Fruit fly (Drosophila melanogaster) whole organism, pupa: Measurements from ENCODE around the gene CG44437.

Source experiments
- CG10348 ChIP-seq: fragments of 200-800 bp; sonication (Bioruptor generic); IDR thresholded peaks from 2 replicates; pipeline ENCODE4 v1.3.6; 2022; ENCODE audit warnings: missing biosample characterization, missing genetic modification characterization
- CG15710 ChIP-seq: fragments of 200-800 bp; sonication (Bioruptor generic); optimal IDR thresholded peaks from 2 replicates; lab custom pipeline; 2018; ENCODE audit warnings: missing biosample characterization, mild to moderate bottlenecking, missing genetic modification characterization, moderate library complexity
- CG17806 ChIP-seq: fragments of 200-800 bp; sonication (Bioruptor generic); optimal IDR thresholded peaks from 2 replicates; lab custom pipeline; 2018; ENCODE audit warnings: missing biosample characterization, mild to moderate bottlenecking, missing genetic modification characterization, moderate library complexity
- CG32121 ChIP-seq: fragments of 200-800 bp; sonication (Bioruptor generic); IDR thresholded peaks from 2 replicates; pipeline ENCODE4 v1.3.6; 2022; ENCODE audit warnings: missing biosample characterization, missing genetic modification characterization
- CG4496 ChIP-seq: fragments of 200-800 bp; sonication (Bioruptor generic); IDR thresholded peaks from 3 replicates; pipeline ENCODE4 v1.3.6; 2022; ENCODE audit warnings: missing biosample characterization, missing genetic modification characterization
- CG8159 ChIP-seq: fragments of 200-800 bp; sonication (Bioruptor generic); optimal IDR thresholded peaks from 3 replicates; lab custom pipeline; 2018; ENCODE audit warnings: missing biosample characterization, mild to moderate bottlenecking, missing genetic modification characterization, moderate library complexity
- CG9948 ChIP-seq: fragments of 200-800 bp; sonication (Bioruptor generic); optimal IDR thresholded peaks from 2 replicates; lab custom pipeline; 2018; ENCODE audit warnings: missing biosample characterization, mild to moderate bottlenecking, missing genetic modification characterization, moderate library complexity
- D1 ChIP-seq: fragments of 200-800 bp; sonication (Bioruptor generic); optimal IDR thresholded peaks from 2 replicates; lab custom pipeline; 2018; ENCODE audit warnings: missing biosample characterization, mild to moderate bottlenecking, missing genetic modification characterization, moderate library complexity
- Ets98B ChIP-seq: fragments of 200-800 bp; sonication (Bioruptor generic); IDR thresholded peaks from 2 replicates; pipeline ENCODE4 v1.3.6; 2022; ENCODE audit warnings: missing biosample characterization, missing genetic modification characterization
- Pif1A ChIP-seq: fragments of 200-800 bp; sonication (Bioruptor generic); optimal IDR thresholded peaks from 3 replicates; lab custom pipeline; 2016; ENCODE audit warnings: missing biosample characterization, missing genetic modification characterization
- Pif1B ChIP-seq: fragments of 200-800 bp; sonication (Bioruptor generic); optimal IDR thresholded peaks from 3 replicates; lab custom pipeline; 2016; ENCODE audit warnings: missing biosample characterization, missing genetic modification characterization
- Snoo ChIP-seq: fragments of 200-800 bp; sonication (Bioruptor generic); optimal IDR thresholded peaks from 3 replicates; lab custom pipeline; 2017; ENCODE audit warnings: missing biosample characterization, mild to moderate bottlenecking, missing genetic modification characterization, inconsistent platforms
- gl ChIP-seq: fragments of 200-800 bp; sonication (Bioruptor generic); optimal IDR thresholded peaks from 2 replicates; lab custom pipeline; 2018; ENCODE audit warnings: missing biosample characterization, mild to moderate bottlenecking, missing genetic modification characterization
- rn ChIP-seq: fragments of 200-800 bp; sonication (Bioruptor generic); IDR thresholded peaks from 2 replicates; pipeline ENCODE4 v1.3.6; 2022; ENCODE audit warnings: missing biosample characterization, missing genetic modification characterization

DNA sequence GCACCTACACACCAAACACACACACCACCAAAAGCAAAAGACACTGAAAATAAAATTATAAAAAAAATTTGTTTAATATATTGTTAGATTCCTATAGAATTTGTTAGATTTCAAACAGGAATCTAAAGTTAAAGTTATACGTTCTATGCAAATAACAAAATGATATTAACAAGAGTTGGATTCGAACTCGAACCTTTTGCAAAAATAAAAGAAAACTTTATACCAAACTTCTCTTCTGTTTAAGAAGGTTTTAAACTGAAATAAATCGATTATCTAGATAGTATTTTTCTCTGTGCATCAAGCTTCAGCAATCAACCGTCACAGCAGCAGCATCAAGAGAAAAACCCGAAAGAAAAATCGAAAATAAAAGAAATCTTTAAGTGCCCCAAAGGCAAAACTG is 24.4 kb upstream of the CG44437 start:
- peak; percentile 12 for TF ChIP-seq Pif1B
- TF ChIP-seq CG32121 (GFP tag; lab: Robert Waterston, UW) = no peak
- no peak for TF ChIP-seq gl
- TF ChIP-seq D1 = peak; percentile 5
- TF ChIP-seq CG15710 = peak; percentile 64
- TF ChIP-seq CG8159 (tag; lab: Kevin White, UChicago) = peak; percentile 73
- peak; percentile 11 for TF ChIP-seq Snoo (tag; lab: Kevin White, UChicago)
- TF ChIP-seq CG9948 = peak; percentile 59
- no peak for TF ChIP-seq CG10348 (GFP tag; lab: Robert Waterston, UW)
- TF ChIP-seq rn (GFP tag; lab: Robert Waterston, UW) = no peak
- TF ChIP-seq Ets98B (GFP tag; lab: Robert Waterston, UW) = no peak
- peak; percentile 44 for TF ChIP-seq Pif1A (GFP tag; lab: Kevin White, UChicago)
- TF ChIP-seq CG4496 (GFP tag; lab: Robert Waterston, UW) = no peak
- peak; percentile 62 for TF ChIP-seq CG17806 (tag; lab: Kevin White, UChicago)
